Worm (Caenorhabditis elegans) whole organism, L4 larva: ENCODE data around the gene dgk-5.

Experiments
- ama-1 ChIP-seq: fragments of 150-350 bp; optimal IDR thresholded peaks from 2 replicates; lab custom pipeline; 2014; ENCODE audit warnings: inconsistent platforms, mixed read lengths
- ceh-32 ChIP-seq: sonication (generic microtip); optimal IDR thresholded peaks from 2 replicates; lab custom pipeline; 2016; ENCODE audit warnings: mild to moderate bottlenecking, missing genetic modification characterization, missing compliant biosample characterization; ENCODE audit not compliant: poor library complexity
- ctbp-1 ChIP-seq: fragments of 200-800 bp; sonication (Bioruptor generic); IDR thresholded peaks from 2 replicates; pipeline ENCODE4 v1.3.6; 2022; ENCODE audit warnings: missing genetic modification reagents, missing genetic modification characterization, missing compliant biosample characterization
- lin-13 ChIP-seq: fragments of 150-350 bp; optimal IDR thresholded peaks from 2 replicates; lab custom pipeline; 2014; ENCODE audit warnings: missing biosample characterization, missing genetic modification reagents, missing genetic modification characterization
- zag-1 ChIP-seq: fragments of 150-350 bp; optimal IDR thresholded peaks from 2 replicates; lab custom pipeline; 2014; ENCODE audit warnings: missing biosample characterization, missing genetic modification characterization

ce11 chrII:6425993-6426392 lies 44.9 kb downstream of the dgk-5 start, which contains the start of gene col-75:
- TF ChIP-seq ama-1 (lab: Kevin White, UChicago) = no peak
- no peak for TF ChIP-seq ctbp-1
- TF ChIP-seq ceh-32 (tag; lab: Kevin White, UChicago) = no peak
- no peak for TF ChIP-seq lin-13 (GFP tag; lab: Kevin White, UChicago)
- TF ChIP-seq zag-1 (tag; lab: Kevin White, UChicago) = no peak
